Fruit fly (Drosophila melanogaster): ENCODE data around the gene CG14658.
A peak's percentile ranks its signal among the peaks of the same experiment; 100 is the strongest.

CG14658 gene

DNA sequence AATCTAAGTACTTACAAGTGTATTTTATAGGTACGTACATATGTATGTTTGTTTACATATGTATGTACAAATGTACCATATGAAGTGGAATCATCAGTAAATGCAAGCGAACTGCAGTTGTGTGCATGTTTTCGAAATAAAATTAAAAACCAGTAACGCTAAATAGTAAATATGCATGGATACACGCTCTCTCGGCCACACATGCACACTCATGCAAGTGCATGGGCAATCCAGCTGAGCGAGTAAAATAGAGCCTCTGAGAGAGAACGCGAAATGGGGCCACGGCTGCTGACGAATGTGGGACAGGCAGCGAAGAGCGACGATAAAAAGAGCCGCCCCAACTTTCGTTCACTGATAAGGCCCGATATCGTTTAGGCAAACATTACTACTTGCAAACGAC is 22.7 kb downstream of the CG14658 start:
- TF ChIP-seq Dif (GFP tag; optimal IDR thresholded peaks at IDR 0.05; ENCODE audit: partially characterized antibody) (peak; percentile 50), jim (GFP tag; optimal IDR thresholded peaks at IDR 0.05) (no peak), dl (GFP tag; optimal IDR thresholded peaks at IDR 0.05; ENCODE audit: insufficient read depth in 1 of 2, partially characterized antibody in 2 of 2) (peak; percentile 25 to 30)

DNA sequence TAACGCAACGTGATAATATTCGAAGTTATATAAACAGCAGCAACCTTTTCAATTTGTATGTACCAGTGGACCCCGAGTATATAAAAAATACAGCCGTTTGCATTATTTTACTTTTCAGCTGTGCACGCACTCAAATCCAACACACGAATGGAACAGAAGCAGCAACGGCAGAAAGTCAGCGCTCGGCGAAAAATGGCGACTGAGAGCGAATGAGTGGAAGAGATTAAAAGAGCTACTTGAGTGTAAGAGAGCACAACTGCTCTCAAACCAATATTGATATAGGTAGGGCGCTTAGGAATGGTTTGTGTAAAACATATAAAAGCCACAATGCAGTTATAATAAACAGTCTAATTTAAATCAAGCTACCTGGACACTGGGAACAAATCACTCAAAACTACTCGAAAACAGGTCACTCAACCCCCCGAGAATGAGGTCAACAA is 24.0 kb downstream of the CG14658 start:
- no peak for TF ChIP-seq woc (GFP tag; optimal IDR thresholded peaks at IDR 0.05)
- peak; percentile 69 for TF ChIP-seq psq (GFP tag; optimal IDR thresholded peaks at IDR 0.05)
- TF ChIP-seq dmrt93B (GFP tag; optimal IDR thresholded peaks at IDR 0.05), result no peak
- peak; percentile 19 for TF ChIP-seq CG32264 (GFP tag; optimal IDR thresholded peaks at IDR 0.05)
- TF ChIP-seq dl (GFP tag; optimal IDR thresholded peaks at IDR 0.05; ENCODE audit: insufficient read depth in 1 of 2, partially characterized antibody in 2 of 2), result peak; percentile 76 to 80
- TF ChIP-seq N (GFP tag; optimal IDR thresholded peaks at IDR 0.05), result no peak
- peak; percentile 42 for TF ChIP-seq sv (GFP tag; optimal IDR thresholded peaks at IDR 0.05)
- TF ChIP-seq HLH106 (tag; optimal IDR thresholded peaks at IDR 0.05), result no peak
- no peak for TF ChIP-seq lola (GFP tag; optimal IDR thresholded peaks at IDR 0.05)
- TF ChIP-seq ey (GFP tag; optimal IDR thresholded peaks at IDR 0.05), result peak; percentile 7
- TF ChIP-seq pan (optimal IDR thresholded peaks at IDR 0.05), result no peak
- peak; percentile 12 to 63 for TF ChIP-seq foxo (GFP tag; optimal IDR thresholded peaks at IDR 0.05)
- TF ChIP-seq Jra (GFP tag; optimal IDR thresholded peaks at IDR 0.05), result no peak
- no peak for TF ChIP-seq Mio (GFP tag; optimal IDR thresholded peaks at IDR 0.05)
- no peak for TF ChIP-seq Hr78 (GFP tag; optimal IDR thresholded peaks at IDR 0.05)
- peak; percentile 66 for TF ChIP-seq sage (GFP tag; optimal IDR thresholded peaks at IDR 0.05)
- no peak for TF ChIP-seq Abd-B (GFP tag; optimal IDR thresholded peaks at IDR 0.05)
- peak; percentile 59 for TF ChIP-seq tai (GFP tag; optimal IDR thresholded peaks at IDR 0.05)
- peak; percentile 4 for TF ChIP-seq br (GFP tag; optimal IDR thresholded peaks at IDR 0.05)
- TF ChIP-seq h (GFP tag; optimal IDR thresholded peaks at IDR 0.05), result peak; percentile 74
- no peak for TF ChIP-seq Myc (optimal IDR thresholded peaks at IDR 0.05)
- TF ChIP-seq Hnf4 (GFP tag; optimal IDR thresholded peaks at IDR 0.05), result peak; percentile 18
- TF ChIP-seq CrebA (GFP tag; optimal IDR thresholded peaks at IDR 0.05; ENCODE audit: borderline replicate concordance), result peak; percentile 36
- TF ChIP-seq fru (GFP tag; optimal IDR thresholded peaks at IDR 0.05), result peak; percentile 10
- TF ChIP-seq Hr83 (GFP tag; optimal IDR thresholded peaks at IDR 0.05; ENCODE audit: poor library complexity, severe bottlenecking), result peak; percentile 80
- TF ChIP-seq rgr (GFP tag; optimal IDR thresholded peaks at IDR 0.05), result peak; percentile 42
- TF ChIP-seq Sp1 (GFP tag; optimal IDR thresholded peaks at IDR 0.05), result peak; percentile 66
- TF ChIP-seq Dif (GFP tag; optimal IDR thresholded peaks at IDR 0.05; ENCODE audit: partially characterized antibody), result peak; percentile 89
- no peak for TF ChIP-seq CG9705 (GFP tag; optimal IDR thresholded peaks at IDR 0.05)
- no peak for TF ChIP-seq Rel (GFP tag; optimal IDR thresholded peaks at IDR 0.05)
- TF ChIP-seq Rel (tag; optimal IDR thresholded peaks at IDR 0.05), result peak; percentile 43
- TF ChIP-seq GATAd (GFP tag; optimal IDR thresholded peaks at IDR 0.05), result no peak
- peak; percentile 49 for TF ChIP-seq dsf (GFP tag; optimal IDR thresholded peaks at IDR 0.05; ENCODE audit: borderline replicate concordance)
- no peak for TF ChIP-seq Dfd (GFP tag; optimal IDR thresholded peaks at IDR 0.05)
- TF ChIP-seq OdsH (GFP tag; optimal IDR thresholded peaks at IDR 0.05), result peak; percentile 42
- peak; percentile 22 for TF ChIP-seq Vsx2 (GFP tag; optimal IDR thresholded peaks at IDR 0.05; ENCODE audit: partially characterized antibody)
- no peak for TF ChIP-seq jim (GFP tag; optimal IDR thresholded peaks at IDR 0.05)
- no peak for TF ChIP-seq usp (GFP tag; optimal IDR thresholded peaks at IDR 0.05)
- no peak for TF ChIP-seq brk (GFP tag; optimal IDR thresholded peaks at IDR 0.05)

Measured in whole organism, wandering third instar larva.